Fruit fly (Drosophila melanogaster): ENCODE data around the gene CG17129.

The CG17129 gene

dm6 chr3L:722386-722785 lies 42.3 kb upstream of the CG17129 start (continued):
- TF ChIP-seq Awh (GFP tag; IDR thresholded peaks at IDR 0.05) (peak; percentile 33; the same call in 1 of the 2 replicates), ken (GFP tag; IDR thresholded peaks at IDR 0.05) (no peak), gem (tag; optimal IDR thresholded peaks at IDR 0.05) (peak; percentile 21), CG11723 (GFP tag; optimal IDR thresholded peaks at IDR 0.05) (no peak), CG13296 (GFP tag; optimal IDR thresholded peaks at IDR 0.05) (no peak), wek (GFP tag; optimal IDR thresholded peaks at IDR 0.05) (no peak), CG14441 (GFP tag; IDR thresholded peaks at IDR 0.05) (peak; percentile 71), MBD-R2 (GFP tag; IDR thresholded peaks at IDR 0.05) (no peak), CG2120 (GFP tag; optimal IDR thresholded peaks at IDR 0.05) (peak; percentile 3), CG13424 (tag; optimal IDR thresholded peaks at IDR 0.05) (peak; percentile 31), yki (optimal IDR thresholded peaks at IDR 0.05) (no peak), CG14014 (GFP tag; IDR thresholded peaks at IDR 0.05) (peak; percentile 61; the same call in 1 of the 2 replicates), cg (GFP tag; optimal IDR thresholded peaks at IDR 0.05) (no peak), Vsx1 (GFP tag; optimal IDR thresholded peaks at IDR 0.05) (no peak), usp (GFP tag; optimal IDR thresholded peaks at IDR 0.05) (no peak), so (GFP tag; IDR thresholded peaks at IDR 0.05) (0 out of 3 replicates have a peak, but pooled peaks have one; percentile 24), Xbp1 (GFP tag; optimal IDR thresholded peaks at IDR 0.05) (no peak), CG34224 (GFP tag; IDR thresholded peaks at IDR 0.05; ENCODE audit: partially characterized antibody) (no peak), CG32772 (GFP tag; IDR thresholded peaks at IDR 0.05) (peak; percentile 56), Trl (optimal IDR thresholded peaks at IDR 0.05) (no peak), Trl (GFP tag; optimal IDR thresholded peaks at IDR 0.05) (no peak), vfl (GFP tag; optimal IDR thresholded peaks at IDR 0.05) (no peak), chinmo (GFP tag; IDR thresholded peaks at IDR 0.05; ENCODE audit: partially characterized antibody) (no peak), pb (GFP tag; optimal IDR thresholded peaks at IDR 0.05) (no peak), Hr51 (GFP tag; optimal IDR thresholded peaks at IDR 0.05) (peak in 1 of 2 experiments; percentile 28), CG8924 (tag; optimal IDR thresholded peaks at IDR 0.05) (no peak), B-H1 (GFP tag; IDR thresholded peaks at IDR 0.05) (no peak), CG8089 (GFP tag; optimal IDR thresholded peaks at IDR 0.05) (no peak), CG15011 (GFP tag; optimal IDR thresholded peaks at IDR 0.05) (no peak), stc (GFP tag; IDR thresholded peaks at IDR 0.05) (0 out of 2 replicates have a peak, but pooled peaks have one; percentile 29), sisA (GFP tag; IDR thresholded peaks at IDR 0.05) (peak; percentile 62), Hr78 (GFP tag; optimal IDR thresholded peaks at IDR 0.05) (no peak), gfzf (GFP tag; optimal IDR thresholded peaks at IDR 0.05) (no peak), wor (GFP tag; IDR thresholded peaks at IDR 0.05) (no peak), mam (GFP tag; optimal IDR thresholded peaks at IDR 0.05) (peak; percentile 7), gcm (GFP tag; optimal IDR thresholded peaks at IDR 0.05) (no peak), CG3163 (GFP tag; optimal IDR thresholded peaks at IDR 0.05) (no peak), CG3847 (GFP tag; IDR thresholded peaks at IDR 0.05) (peak; percentile 34; the same call in 1 of the 2 replicates), toy (GFP tag; IDR thresholded peaks at IDR 0.05) (no peak), CG9797 (GFP tag; optimal IDR thresholded peaks at IDR 0.05) (no peak), knrl (GFP tag; IDR thresholded peaks at IDR 0.05; ENCODE audit: partially characterized antibody) (no peak), CG11085 (GFP tag; IDR thresholded peaks at IDR 0.05) (no peak), Nf-YB (GFP tag; optimal IDR thresholded peaks at IDR 0.05) (no peak), hth (optimal IDR thresholded peaks at IDR 0.05) (no peak), CG31365 (tag; optimal IDR thresholded peaks at IDR 0.05) (no peak), CG17186 (GFP tag; optimal IDR thresholded peaks at IDR 0.05) (no peak), CG15479 (GFP tag; optimal IDR thresholded peaks at IDR 0.05) (no peak), exex (tag; optimal IDR thresholded peaks at IDR 0.05) (no peak), ara (GFP tag; IDR thresholded peaks at IDR 0.05) (peak; percentile 20; the same call in 1 of the 2 replicates), CG15514 (GFP tag; optimal IDR thresholded peaks at IDR 0.05) (no peak), ttk (GFP tag; IDR thresholded peaks at IDR 0.05) (peak; percentile 65), Doc2 (GFP tag; IDR thresholded peaks at IDR 0.05) (no peak)
